Fruit fly (Drosophila melanogaster): ENCODE data around the gene Acp26Aa.

dm6 chr2L:5876474-5877067 is 17.1 kb downstream of the Acp26Aa start:
- no peak for TF ChIP-seq CG8319 (GFP tag; optimal IDR thresholded peaks at IDR 0.05)
- TF ChIP-seq Sox102F (GFP tag; optimal IDR thresholded peaks at IDR 0.05), result peak; percentile 22
- no peak for TF ChIP-seq CG31627 (GFP tag; optimal IDR thresholded peaks at IDR 0.05)
- no peak for TF ChIP-seq CG11902 (GFP tag; optimal IDR thresholded peaks at IDR 0.05)
- TF ChIP-seq CG8632 (GFP tag; optimal IDR thresholded peaks at IDR 0.05), result no peak
- TF ChIP-seq Blimp-1 (GFP tag; optimal IDR thresholded peaks at IDR 0.05), result no peak
- peak; percentile 40 for TF ChIP-seq svp (GFP tag)
- no peak for TF ChIP-seq Ets96B (tag; optimal IDR thresholded peaks at IDR 0.05)
- no peak for TF ChIP-seq fd59A (GFP tag; optimal IDR thresholded peaks at IDR 0.05)

Measured in whole organism, prepupa.